Worm (Caenorhabditis elegans) whole organism, late embryonic: ENCODE measurements around the gene ddx-35.

Experiments
- K02D7.2 ChIP-seq: sonication (generic microtip); optimal IDR thresholded peaks from 2 replicates; lab custom pipeline; 2017; ENCODE audit warnings: mild to moderate bottlenecking, missing genetic modification characterization, missing compliant biosample characterization
- T23F11.4 ChIP-seq: fragments of 200-800 bp; sonication (Bioruptor generic); optimal IDR thresholded peaks from 2 replicates; lab custom pipeline; 2018; ENCODE audit warnings: mild to moderate bottlenecking, missing genetic modification characterization, missing compliant biosample characterization
- ama-1 ChIP-seq: fragments of 150-350 bp; optimal IDR thresholded peaks from 2 replicates; lab custom pipeline; 2014
- ceh-2 ChIP-seq: sonication (generic microtip); optimal IDR thresholded peaks from 2 replicates; lab custom pipeline; 2016; ENCODE audit warnings: missing genotype, missing genetic modification characterization, missing compliant biosample characterization
- dmd-4 ChIP-seq: sonication (generic microtip); optimal IDR thresholded peaks from 2 replicates; lab custom pipeline; 2016; ENCODE audit warnings: borderline replicate concordance, missing genetic modification characterization, missing compliant biosample characterization
- dve-1 ChIP-seq: sonication (generic microtip); optimal IDR thresholded peaks from 2 replicates; lab custom pipeline; 2017; ENCODE audit warnings: antibody characterized with exemption, mild to moderate bottlenecking, missing genetic modification characterization, missing compliant biosample characterization
- elt-2 ChIP-seq: sonication (generic microtip); optimal IDR thresholded peaks from 2 replicates; lab custom pipeline; 2016; ENCODE audit warnings: missing genetic modification reagents, missing genetic modification characterization, missing compliant biosample characterization
- hlh-6 ChIP-seq: sonication (generic microtip); optimal IDR thresholded peaks from 2 replicates; lab custom pipeline; 2016; ENCODE audit warnings: missing genotype, missing genetic modification characterization, missing compliant biosample characterization
- lin-11 ChIP-seq: fragments of 200-800 bp; sonication (Bioruptor generic); optimal IDR thresholded peaks from 2 replicates; lab custom pipeline; 2018; ENCODE audit warnings: mild to moderate bottlenecking, missing genetic modification characterization, missing compliant biosample characterization
- nfya-1 ChIP-seq: sonication (generic microtip); optimal IDR thresholded peaks from 2 replicates; lab custom pipeline; 2017; ENCODE audit warnings: missing genetic modification characterization, mild to moderate bottlenecking, missing compliant biosample characterization, antibody characterized with exemption, moderate library complexity
- npax-4 ChIP-seq: sonication (generic microtip); optimal IDR thresholded peaks from 2 replicates; lab custom pipeline; 2016; ENCODE audit warnings: missing genetic modification characterization, missing compliant biosample characterization
- pha-4 ChIP-seq: fragments of 150-350 bp; optimal IDR thresholded peaks from 2 replicates; lab custom pipeline; 2018; ENCODE audit warnings: missing biosample characterization, missing genetic modification reagents, missing genetic modification characterization
- tbx-7 ChIP-seq: sonication (generic microtip); optimal IDR thresholded peaks from 2 replicates; lab custom pipeline; 2016; ENCODE audit warnings: missing genotype, missing genetic modification characterization, missing compliant biosample characterization
- unc-55 ChIP-seq: sonication (generic microtip); optimal IDR thresholded peaks from 2 replicates; lab custom pipeline; 2017; ENCODE audit warnings: missing biosample characterization, missing genetic modification reagents, missing genetic modification characterization

DNA sequence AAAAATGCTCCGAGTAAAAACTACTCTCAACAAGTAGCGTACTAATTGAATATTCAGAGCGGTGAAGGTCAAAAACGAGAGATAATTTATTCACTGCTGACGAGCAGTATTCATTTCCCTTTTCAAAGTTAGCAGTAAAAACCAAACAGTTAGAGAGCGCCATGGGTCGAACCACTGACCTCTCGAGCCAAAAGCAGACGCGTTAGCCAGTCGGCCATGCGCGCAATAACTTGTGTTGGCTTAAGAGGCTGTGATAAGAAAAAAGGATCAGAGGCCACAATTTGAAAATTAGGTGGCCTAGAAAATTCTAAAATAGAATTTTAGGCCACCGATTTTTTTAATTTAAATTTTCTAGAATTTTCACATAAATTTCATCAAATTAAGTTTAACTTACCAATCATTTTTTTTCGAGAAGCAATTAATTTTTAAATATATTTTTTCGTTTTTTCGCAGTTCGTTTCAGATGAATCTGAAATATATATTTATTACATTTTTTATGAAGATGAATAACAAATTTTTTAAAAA lies 46.5 kb upstream of the ddx-35 start, which contains the start of gene sms-3:
- TF ChIP-seq T23F11.4 (no peak), elt-2 (tag; lab: Kevin White, UChicago) (peak; percentile 4), unc-55 (no peak), dve-1 (tag; lab: Kevin White, UChicago) (no peak), npax-4 (no peak), K02D7.2 (no peak), pha-4 (no peak), ama-1 (lab: Kevin White, UChicago) (no peak), nfya-1 (tag; lab: Kevin White, UChicago) (no peak), ceh-2 (tag; lab: Kevin White, UChicago) (no peak), hlh-6 (tag; lab: Kevin White, UChicago) (no peak), tbx-7 (tag; lab: Kevin White, UChicago) (no peak), dmd-4 (tag; lab: Kevin White, UChicago) (no peak), lin-11 (no peak)
